Worm (Caenorhabditis elegans): ENCODE measurements around the gene C49A9.9.
"Not testable (repeated sequence)": the region's sequence is repeated elsewhere in the genome, so short reads cannot be mapped to it uniquely, and the experiment has no call there.

The C49A9.9 gene

ce11 chrIV:6253000-6253399 is 35.8 kb downstream of the C49A9.9 start, which contains the start of gene T13A10.2:
TSS of gene T13A10.2 (plus strand) at chrIV:6253300.
- TF ChIP-seq hmg-20 (GFP tag; IDR thresholded peaks at IDR 0.05); attf-3 (GFP tag; conservative IDR thresholded peaks at IDR 0.05); athp-1 (tag; optimal IDR thresholded peaks at IDR 0.05): not testable (repeated sequence)

- TF ChIP-seq lsl-1 (GFP tag; optimal IDR thresholded peaks at IDR 0.05): no peak
- TF ChIP-seq dox-1 (GFP tag; IDR thresholded peaks at IDR 0.05): no peak
- TF ChIP-seq hmg-20 (GFP tag; IDR thresholded peaks at IDR 0.05): no peak
Measured at ce11 chrIV:6254635-6255034, 37.5 kb downstream of the C49A9.9 start, which contains the start of gene T13A10.64. TSS of gene T13A10.64 (plus strand) at chrIV:6254935.

- TF ChIP-seq nhr-179 (tag; optimal IDR thresholded peaks at IDR 0.05) (no peak), madf-3 (GFP tag; IDR thresholded peaks at IDR 0.05) (0 out of 2 replicates have a peak, but pooled peaks have one; percentile 52)
Measured at ce11 chrIV:6258967-6259366, 41.8 kb downstream of the C49A9.9 start.

ce11 chrIV:6259732-6260131 is 42.6 kb downstream of the C49A9.9 start, which contains the start of gene nlp-16:
TSS of gene nlp-16 (minus strand) at chrIV:6259832.
- TF ChIP-seq bed-2 (GFP tag; IDR thresholded peaks at IDR 0.05) (no peak), Y79H2A.3 (GFP tag; conservative IDR thresholded peaks at IDR 0.05) (no peak), mel-28 (tag; optimal IDR thresholded peaks at IDR 0.05; ENCODE audit: borderline replicate concordance) (no peak), dpff-1 (tag; optimal IDR thresholded peaks at IDR 0.05) (no peak), madf-8 (GFP tag; conservative IDR thresholded peaks at IDR 0.05) (no peak), snpc-3.4 (tag; optimal IDR thresholded peaks at IDR 0.05) (no peak), ztf-25 (GFP tag; IDR thresholded peaks at IDR 0.05) (no peak), tlf-1 (GFP tag; optimal IDR thresholded peaks at IDR 0.05) (no peak), Y53F4B.3 (GFP tag; IDR thresholded peaks at IDR 0.05) (no peak), mxl-1 (tag; optimal IDR thresholded peaks at IDR 0.05) (no peak), hmg-20 (GFP tag; IDR thresholded peaks at IDR 0.05) (no peak), lin-54 (GFP tag; optimal IDR thresholded peaks at IDR 0.05) (no peak), C06A6.2 (GFP tag; conservative IDR thresholded peaks at IDR 0.05) (no peak), ccch-3 (GFP tag; optimal IDR thresholded peaks at IDR 0.05) (no peak), K11D2.4 (GFP tag; IDR thresholded peaks at IDR 0.05) (no peak), F57C9.4 (tag; optimal IDR thresholded peaks at IDR 0.05) (no peak), T26A5.8 (tag; optimal IDR thresholded peaks at IDR 0.05) (no peak), nfya-1 (tag; optimal IDR thresholded peaks at IDR 0.05; ENCODE audit: borderline replicate concordance, insufficient read depth) (no peak), athp-1 (tag; optimal IDR thresholded peaks at IDR 0.05) (no peak), fkh-3 (tag; optimal IDR thresholded peaks at IDR 0.05) (no peak)

ce11 chrIV:6263244-6263643 is 46.1 kb downstream of the C49A9.9 start, which contains the start of gene srv-28:
TSS of gene srv-28 (minus strand) at chrIV:6263344.
- TF ChIP-seq rcor-1 (GFP tag; IDR thresholded peaks at IDR 0.05) (no peak), mcd-1 (GFP tag; IDR thresholded peaks at IDR 0.05) (no peak), madf-3 (GFP tag; IDR thresholded peaks at IDR 0.05) (no peak), madf-6 (GFP tag; IDR thresholded peaks at IDR 0.05) (no peak), let-526 (GFP tag; IDR thresholded peaks at IDR 0.05) (no peak), dpl-1 (GFP tag; optimal IDR thresholded peaks at IDR 0.05) (no peak), F37B4.10 (GFP tag; IDR thresholded peaks at IDR 0.05) (no peak), atf-7 (tag; optimal IDR thresholded peaks at IDR 0.05) (no peak), T26A5.8 (tag; optimal IDR thresholded peaks at IDR 0.05) (no peak), madf-8 (GFP tag; conservative IDR thresholded peaks at IDR 0.05) (no peak), snpc-4 (GFP tag; optimal IDR thresholded peaks at IDR 0.05) (no peak), snpc-4 (tag; optimal IDR thresholded peaks at IDR 0.05) (no peak), madf-10 (tag; optimal IDR thresholded peaks at IDR 0.05) (no peak), ZK185.1 (tag; optimal IDR thresholded peaks at IDR 0.05; ENCODE audit: poor library complexity, severe bottlenecking) (no peak), pha-4 (tag; optimal IDR thresholded peaks at IDR 0.05) (no peak), die-1 (tag; optimal IDR thresholded peaks at IDR 0.05) (no peak), aptf-2 (GFP tag; conservative IDR thresholded peaks at IDR 0.05) (no peak), somi-1 (GFP tag; optimal IDR thresholded peaks at IDR 0.05) (no peak), F55B11.4 (tag; optimal IDR thresholded peaks at IDR 0.05; ENCODE audit: borderline replicate concordance, insufficient read depth) (no peak), hsf-1 (GFP tag; IDR thresholded peaks at IDR 0.05) (no peak), xnd-1 (tag; optimal IDR thresholded peaks at IDR 0.05) (no peak)
